Worm (Caenorhabditis elegans): ENCODE data around the gene tsct-1.

tsct-1 gene

ce11 chrX:12434086-12434485 lies at the start of gene tsct-1:
Gene tsct-1 (plus strand): TSS chrX:12434097.
- TF ChIP-seq tra-4 (tag; optimal IDR thresholded peaks at IDR 0.05): no peak
- TF ChIP-seq scrt-1 (GFP tag; IDR thresholded peaks at IDR 0.05): no peak
- TF ChIP-seq hmbx-1 (tag; optimal IDR thresholded peaks at IDR 0.05): no peak
- no peak for TF ChIP-seq sea-1 (GFP tag; conservative IDR thresholded peaks at IDR 0.05)
- no peak for TF ChIP-seq ets-7 (tag; optimal IDR thresholded peaks at IDR 0.05)
- TF ChIP-seq B0310.2 (tag; optimal IDR thresholded peaks at IDR 0.05): no peak
- TF ChIP-seq ceh-13 (GFP tag; optimal IDR thresholded peaks at IDR 0.05): no peak
- no peak for TF ChIP-seq tbx-37 (GFP tag; conservative IDR thresholded peaks at IDR 0.05)
- TF ChIP-seq pes-1 (GFP tag; IDR thresholded peaks at IDR 0.05): no peak
- no peak for TF ChIP-seq tbx-11 (GFP tag; IDR thresholded peaks at IDR 0.05)
- TF ChIP-seq ceh-36 (tag; optimal IDR thresholded peaks at IDR 0.05): no peak

- no peak for TF ChIP-seq tbx-11 (GFP tag; IDR thresholded peaks at IDR 0.05)
- no peak for TF ChIP-seq ceh-13 (GFP tag; optimal IDR thresholded peaks at IDR 0.05)
- TF ChIP-seq pes-1 (GFP tag; IDR thresholded peaks at IDR 0.05): no peak
- TF ChIP-seq aly-1 (tag; optimal IDR thresholded peaks at IDR 0.05): no peak
- no peak for TF ChIP-seq tbx-37 (GFP tag; conservative IDR thresholded peaks at IDR 0.05)
- TF ChIP-seq flt-1 (GFP tag; IDR thresholded peaks at IDR 0.05): no peak
- no peak for TF ChIP-seq ama-1 (optimal IDR thresholded peaks at IDR 0.05)
- no peak for TF ChIP-seq ceh-36 (tag; optimal IDR thresholded peaks at IDR 0.05)
- TF ChIP-seq hmg-4 (GFP tag; optimal IDR thresholded peaks at IDR 0.05): no peak
- TF ChIP-seq ets-7 (tag; optimal IDR thresholded peaks at IDR 0.05): no peak
- no peak for TF ChIP-seq scrt-1 (GFP tag; IDR thresholded peaks at IDR 0.05)
- no peak for TF ChIP-seq F13C5.2 (tag; optimal IDR thresholded peaks at IDR 0.05)
- no peak for TF ChIP-seq tra-4 (tag; optimal IDR thresholded peaks at IDR 0.05)
- no peak for TF ChIP-seq sea-1 (GFP tag; conservative IDR thresholded peaks at IDR 0.05)
- no peak for TF ChIP-seq hmbx-1 (tag; optimal IDR thresholded peaks at IDR 0.05)
- TF ChIP-seq B0310.2 (tag; optimal IDR thresholded peaks at IDR 0.05): no peak
These were observed 42.5 kb upstream of the tsct-1 start, which contains the start of gene nekl-3 for ce11 chrX:12391380-12391779. Gene nekl-3 (minus strand): TSS chrX:12391480.

- no peak for TF ChIP-seq ceh-13 (GFP tag; optimal IDR thresholded peaks at IDR 0.05)
- no peak for TF ChIP-seq hmg-4 (GFP tag; optimal IDR thresholded peaks at IDR 0.05)
- TF ChIP-seq flt-1 (GFP tag; IDR thresholded peaks at IDR 0.05): peak; percentile 15; the same call in 1 of the 2 replicates
- no peak for TF ChIP-seq pes-1 (GFP tag; IDR thresholded peaks at IDR 0.05)
- TF ChIP-seq hnd-1 (tag; optimal IDR thresholded peaks at IDR 0.05): no peak
- TF ChIP-seq F13C5.2 (tag; optimal IDR thresholded peaks at IDR 0.05): peak; percentile 18
- TF ChIP-seq hmbx-1 (tag; optimal IDR thresholded peaks at IDR 0.05): no peak
- TF ChIP-seq sea-1 (GFP tag; conservative IDR thresholded peaks at IDR 0.05): no peak
- TF ChIP-seq tra-4 (tag; optimal IDR thresholded peaks at IDR 0.05): no peak
- TF ChIP-seq ceh-36 (tag; optimal IDR thresholded peaks at IDR 0.05): no peak
- no peak for TF ChIP-seq B0310.2 (tag; optimal IDR thresholded peaks at IDR 0.05)
- TF ChIP-seq scrt-1 (GFP tag; IDR thresholded peaks at IDR 0.05): no peak
- TF ChIP-seq aly-1 (tag; optimal IDR thresholded peaks at IDR 0.05): peak; percentile 32
- no peak for TF ChIP-seq ama-1 (optimal IDR thresholded peaks at IDR 0.05)
- no peak for TF ChIP-seq ets-7 (tag; optimal IDR thresholded peaks at IDR 0.05)
- no peak for TF ChIP-seq tbx-37 (GFP tag; conservative IDR thresholded peaks at IDR 0.05)
- TF ChIP-seq tbx-11 (GFP tag; IDR thresholded peaks at IDR 0.05): 0 out of 2 replicates have a peak, but pooled peaks have one; percentile 18
These were observed 40.0 kb upstream of the tsct-1 start, which contains the start of gene F17E5.2 for ce11 chrX:12393786-12394308. Gene F17E5.2 (plus strand): TSS chrX:12394258.

- TF ChIP-seq tra-4 (tag; optimal IDR thresholded peaks at IDR 0.05) (no peak), ama-1 (optimal IDR thresholded peaks at IDR 0.05) (no peak), scrt-1 (GFP tag; IDR thresholded peaks at IDR 0.05) (no peak), B0310.2 (tag; optimal IDR thresholded peaks at IDR 0.05) (no peak), hnd-1 (tag; optimal IDR thresholded peaks at IDR 0.05) (no peak)
These were observed 29.2 kb upstream of the tsct-1 start for ce11 chrX:12404729-12405128.

- TF ChIP-seq F13C5.2 (tag; optimal IDR thresholded peaks at IDR 0.05) (no peak), ceh-13 (GFP tag; optimal IDR thresholded peaks at IDR 0.05) (no peak), hmbx-1 (tag; optimal IDR thresholded peaks at IDR 0.05) (no peak), ama-1 (optimal IDR thresholded peaks at IDR 0.05) (no peak), flt-1 (GFP tag; IDR thresholded peaks at IDR 0.05) (no peak), ceh-36 (tag; optimal IDR thresholded peaks at IDR 0.05) (no peak), tbx-11 (GFP tag; IDR thresholded peaks at IDR 0.05) (no peak), tra-4 (tag; optimal IDR thresholded peaks at IDR 0.05) (no peak), ets-7 (tag; optimal IDR thresholded peaks at IDR 0.05) (no peak), hnd-1 (tag; optimal IDR thresholded peaks at IDR 0.05) (no peak), hmg-4 (GFP tag; optimal IDR thresholded peaks at IDR 0.05) (no peak), aly-1 (tag; optimal IDR thresholded peaks at IDR 0.05) (no peak), sea-1 (GFP tag; conservative IDR thresholded peaks at IDR 0.05) (no peak), pes-1 (GFP tag; IDR thresholded peaks at IDR 0.05) (no peak), B0310.2 (tag; optimal IDR thresholded peaks at IDR 0.05) (no peak), tbx-37 (GFP tag; conservative IDR thresholded peaks at IDR 0.05) (no peak), scrt-1 (GFP tag; IDR thresholded peaks at IDR 0.05) (no peak)
These were observed 27.9 kb upstream of the tsct-1 start for ce11 chrX:12406037-12406436.

- TF ChIP-seq flt-1 (GFP tag; IDR thresholded peaks at IDR 0.05) (no peak), ama-1 (optimal IDR thresholded peaks at IDR 0.05) (no peak), tra-4 (tag; optimal IDR thresholded peaks at IDR 0.05) (no peak), aly-1 (tag; optimal IDR thresholded peaks at IDR 0.05) (no peak)
These were observed 27.3 kb upstream of the tsct-1 start for ce11 chrX:12406592-12406991.

ce11 chrX:12407297-12407696 lies 26.6 kb upstream of the tsct-1 start:
- TF ChIP-seq tbx-37 (GFP tag; conservative IDR thresholded peaks at IDR 0.05): 0 out of 2 replicates have a peak, but pooled peaks have one; percentile 12
- peak; percentile 77 for TF ChIP-seq aly-1 (tag; optimal IDR thresholded peaks at IDR 0.05)
- peak; percentile 0 for TF ChIP-seq F13C5.2 (tag; optimal IDR thresholded peaks at IDR 0.05)
- TF ChIP-seq pes-1 (GFP tag; IDR thresholded peaks at IDR 0.05): no peak
- no peak for TF ChIP-seq B0310.2 (tag; optimal IDR thresholded peaks at IDR 0.05)
- TF ChIP-seq tra-4 (tag; optimal IDR thresholded peaks at IDR 0.05): no peak
- no peak for TF ChIP-seq tbx-11 (GFP tag; IDR thresholded peaks at IDR 0.05)
- TF ChIP-seq hmg-4 (GFP tag; optimal IDR thresholded peaks at IDR 0.05): peak; percentile 52
- TF ChIP-seq scrt-1 (GFP tag; IDR thresholded peaks at IDR 0.05): 0 out of 2 replicates have a peak, but pooled peaks have one; percentile 15
- no peak for TF ChIP-seq flt-1 (GFP tag; IDR thresholded peaks at IDR 0.05)

Measured in whole organism, early embryonic.